Worm (Caenorhabditis elegans): ENCODE measurements around the gene C49F5.6.

- TF ChIP-seq nhr-12 (tag; optimal IDR thresholded peaks at IDR 0.05), result no peak
- no peak for TF ChIP-seq unc-39 (tag; optimal IDR thresholded peaks at IDR 0.05)
- TF ChIP-seq nhr-77 (tag; optimal IDR thresholded peaks at IDR 0.05), result no peak
- TF ChIP-seq ztf-11 (tag; optimal IDR thresholded peaks at IDR 0.05), result no peak
- no peak for TF ChIP-seq nhr-237 (tag; optimal IDR thresholded peaks at IDR 0.05)
- peak; percentile 82 for TF ChIP-seq fos-1 (tag; optimal IDR thresholded peaks at IDR 0.05)
- TF ChIP-seq ZK546.5 (tag; optimal IDR thresholded peaks at IDR 0.05), result no peak
- TF ChIP-seq egl-27 (tag; optimal IDR thresholded peaks at IDR 0.05), result no peak
- TF ChIP-seq nhr-25 (tag; optimal IDR thresholded peaks at IDR 0.05), result no peak
These were observed 23.6 kb upstream of the C49F5.6 start for ce11 chrX:11964555-11964954.

Measured in whole organism, L2 larva.